Fruit fly (Drosophila melanogaster): ENCODE data around the gene cona.

The cona gene

dm6 chr3R:18385593-18385992 is at the start of gene cona:
TSS of gene cona (plus strand) at chr3R:18385828.
- no peak for TF ChIP-seq Gug (GFP tag; IDR thresholded peaks at IDR 0.05)
- TF ChIP-seq CG6163 (GFP tag; IDR thresholded peaks at IDR 0.05) = no peak
- no peak for TF ChIP-seq Eip78C (GFP tag)
- TF ChIP-seq eg (GFP tag; IDR thresholded peaks at IDR 0.05) = no peak
- TF ChIP-seq dac (GFP tag; optimal IDR thresholded peaks at IDR 0.05) = no peak
- TF ChIP-seq Blimp-1 (GFP tag; optimal IDR thresholded peaks at IDR 0.05) = no peak
- no peak for TF ChIP-seq CG9139 (GFP tag; optimal IDR thresholded peaks at IDR 0.05)

- no peak for TF ChIP-seq CG6163 (GFP tag; IDR thresholded peaks at IDR 0.05)
- no peak for TF ChIP-seq acj6 (GFP tag; optimal IDR thresholded peaks at IDR 0.05)
- no peak for TF ChIP-seq Sox15 (GFP tag; optimal IDR thresholded peaks at IDR 0.05)
- no peak for TF ChIP-seq Hr39 (GFP tag; optimal IDR thresholded peaks at IDR 0.05)
- no peak for TF ChIP-seq Sox14 (GFP tag; optimal IDR thresholded peaks at IDR 0.05)
- TF ChIP-seq CG6854 (GFP tag; optimal IDR thresholded peaks at IDR 0.05) = no peak
- no peak for TF ChIP-seq CG10631 (GFP tag; optimal IDR thresholded peaks at IDR 0.05)
- no peak for TF ChIP-seq fd85E (GFP tag; optimal IDR thresholded peaks at IDR 0.05)
- no peak for TF ChIP-seq CG8319 (GFP tag; optimal IDR thresholded peaks at IDR 0.05)
- TF ChIP-seq CG3919 (GFP tag; optimal IDR thresholded peaks at IDR 0.05) = no peak
- no peak for TF ChIP-seq pdm3 (GFP tag; optimal IDR thresholded peaks at IDR 0.05)
Measured at dm6 chr3R:18338493-18338892, 47.1 kb upstream of the cona start.

DNA sequence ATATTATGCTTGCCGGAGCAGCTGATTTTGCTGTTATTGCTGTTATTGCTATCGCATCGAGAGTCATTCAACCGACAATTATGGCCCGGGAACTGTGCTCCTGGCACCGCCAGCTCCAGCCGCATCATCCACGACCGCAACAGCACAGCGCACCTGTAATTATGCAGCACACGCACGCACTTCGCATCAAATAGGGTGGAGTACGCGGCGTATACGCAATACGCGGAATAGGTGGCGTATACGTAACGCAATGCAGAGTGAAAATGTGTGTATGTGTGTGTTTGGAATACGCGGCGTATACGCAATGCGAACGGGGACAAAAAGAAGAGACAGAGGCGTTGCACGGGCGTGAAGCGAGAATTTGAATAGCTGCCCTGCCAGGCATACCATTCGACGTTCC is 29.8 kb upstream of the cona start:
- TF ChIP-seq CG6792 (GFP tag; optimal IDR thresholded peaks at IDR 0.05) = no peak
- no peak for TF ChIP-seq CG10669 (GFP tag; optimal IDR thresholded peaks at IDR 0.05)
- TF ChIP-seq net (GFP tag; optimal IDR thresholded peaks at IDR 0.05) = no peak
- TF ChIP-seq Eip75B (GFP tag; optimal IDR thresholded peaks at IDR 0.05) = no peak
- no peak for TF ChIP-seq Ets96B (tag; optimal IDR thresholded peaks at IDR 0.05)
- TF ChIP-seq Blimp-1 (GFP tag; optimal IDR thresholded peaks at IDR 0.05) = no peak
- TF ChIP-seq Smox (GFP tag; optimal IDR thresholded peaks at IDR 0.05) = no peak
- no peak for TF ChIP-seq fd85E (GFP tag; optimal IDR thresholded peaks at IDR 0.05)
- no peak for TF ChIP-seq pdm3 (GFP tag; optimal IDR thresholded peaks at IDR 0.05)
- no peak for TF ChIP-seq esn (GFP tag; optimal IDR thresholded peaks at IDR 0.05)
- no peak for TF ChIP-seq fkh (GFP tag; optimal IDR thresholded peaks at IDR 0.05)
- no peak for TF ChIP-seq CG8319 (GFP tag; optimal IDR thresholded peaks at IDR 0.05)
- no peak for TF ChIP-seq dsx (GFP tag; optimal IDR thresholded peaks at IDR 0.05; ENCODE audit: poor library complexity, severe bottlenecking)
- no peak for TF ChIP-seq lz (GFP tag; optimal IDR thresholded peaks at IDR 0.05)
- no peak for TF ChIP-seq eg (GFP tag; IDR thresholded peaks at IDR 0.05)

DNA sequence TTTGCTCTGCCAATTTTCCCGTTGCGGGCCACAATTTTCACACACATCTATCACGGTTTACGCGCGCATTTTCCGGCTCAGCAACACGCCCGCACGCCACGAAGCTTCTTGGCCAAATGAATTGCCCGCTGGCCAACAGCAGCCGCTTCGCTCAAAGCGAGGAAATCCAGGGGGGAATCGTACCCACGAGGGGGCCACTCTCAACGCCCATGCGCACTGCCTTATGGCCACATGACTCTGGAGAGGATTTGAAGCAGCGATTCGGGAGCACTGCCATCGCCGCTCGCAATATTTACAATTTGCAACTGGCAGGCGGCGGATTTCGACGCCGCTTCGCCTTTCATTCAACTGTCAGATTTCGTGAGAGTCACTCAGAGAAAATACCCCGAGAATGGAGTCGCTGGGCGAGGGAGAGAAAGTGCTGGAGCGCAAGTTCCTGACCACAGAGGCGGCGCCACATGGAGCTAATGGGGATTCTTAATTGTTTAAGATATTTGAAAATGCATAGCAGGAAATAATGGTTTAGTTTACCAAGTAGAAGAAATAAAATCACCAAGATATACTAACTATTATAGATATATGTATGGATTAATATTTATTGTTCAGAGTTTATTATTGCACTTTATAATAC is 24.9 kb upstream of the cona start, which contains the start of gene CG15803:
CG15803 (minus strand) TSS at position 99 of the 631 bp plus-strand sequence.
- TF ChIP-seq CG11902 (GFP tag; optimal IDR thresholded peaks at IDR 0.05) (no peak), Eip75B (GFP tag; optimal IDR thresholded peaks at IDR 0.05) (no peak), CG6808 (GFP tag; optimal IDR thresholded peaks at IDR 0.05) (no peak), cyc (GFP tag; optimal IDR thresholded peaks at IDR 0.05) (no peak), Hr38 (GFP tag; optimal IDR thresholded peaks at IDR 0.05) (no peak), OdsH (GFP tag; optimal IDR thresholded peaks at IDR 0.05) (no peak), eg (GFP tag; IDR thresholded peaks at IDR 0.05) (0 out of 3 replicates have a peak, but pooled peaks have one; percentile 29), CG8632 (GFP tag; optimal IDR thresholded peaks at IDR 0.05) (no peak), vri (GFP tag; optimal IDR thresholded peaks at IDR 0.05) (no peak), Ets96B (tag; optimal IDR thresholded peaks at IDR 0.05) (no peak), achi (GFP tag; optimal IDR thresholded peaks at IDR 0.05) (peak; percentile 36), Eip78C (GFP tag) (peak; percentile 65), CG11294 (GFP tag; IDR thresholded peaks at IDR 0.05) (no peak), CG32006 (GFP tag; optimal IDR thresholded peaks at IDR 0.05) (peak; percentile 9), svp (GFP tag) (peak; percentile 32)

All from whole organism, prepupa.